Fruit fly (Drosophila melanogaster): ENCODE measurements around the gene CG18754.
A peak's percentile ranks its signal among the peaks of the same experiment; 100 is the strongest.

Gene CG18754

dm6 chr3R:23694579-23695033, 10.7 kb downstream of the CG18754 start, which contains the start of gene CG10254 (continued):
- TF ChIP-seq Awh (GFP tag; IDR thresholded peaks at IDR 0.05) (no peak), CG15601 (tag; optimal IDR thresholded peaks at IDR 0.05) (peak; percentile 100), mld (GFP tag; IDR thresholded peaks at IDR 0.05; ENCODE audit: partially characterized antibody) (no peak), MESR4 (GFP tag; optimal IDR thresholded peaks at IDR 0.05) (peak; percentile 55), Atf-2 (GFP tag; optimal IDR thresholded peaks at IDR 0.05) (no peak), CG7987 (GFP tag; optimal IDR thresholded peaks at IDR 0.05) (no peak), Dip2 (GFP tag; IDR thresholded peaks at IDR 0.05) (no peak), CG2129 (GFP tag; IDR thresholded peaks at IDR 0.05; ENCODE audit: partially characterized antibody) (no peak), CG13123 (GFP tag; optimal IDR thresholded peaks at IDR 0.05) (no peak), CG6272 (GFP tag; IDR thresholded peaks at IDR 0.05) (no peak), onecut (GFP tag; IDR thresholded peaks at IDR 0.05) (peak; percentile 64; the same call in 1 of the 2 replicates), sens-2 (GFP tag; IDR thresholded peaks at IDR 0.05) (no peak), trem (tag; optimal IDR thresholded peaks at IDR 0.05) (peak; percentile 21), CG7928 (GFP tag; optimal IDR thresholded peaks at IDR 0.05) (peak; percentile 33), Hey (tag; optimal IDR thresholded peaks at IDR 0.05) (no peak), row (GFP tag; IDR thresholded peaks at IDR 0.05) (no peak), CG17829 (tag; optimal IDR thresholded peaks at IDR 0.05) (no peak), Hr3 (GFP tag; optimal IDR thresholded peaks at IDR 0.05) (no peak), gfzf (GFP tag; optimal IDR thresholded peaks at IDR 0.05) (peak; percentile 87), CG31224 (GFP tag; IDR thresholded peaks at IDR 0.05) (no peak), CG15514 (GFP tag; optimal IDR thresholded peaks at IDR 0.05) (peak; percentile 99), pan (optimal IDR thresholded peaks at IDR 0.05) (no peak), pan (GFP tag; optimal IDR thresholded peaks at IDR 0.05 in 1 of 2, IDR thresholded peaks at IDR 0.05 in 1 of 2) (no peak), stwl (tag; optimal IDR thresholded peaks at IDR 0.05) (peak; percentile 38), CG8089 (GFP tag; optimal IDR thresholded peaks at IDR 0.05) (no peak), CG14710 (tag; optimal IDR thresholded peaks at IDR 0.05) (peak; percentile 30), chm (GFP tag; IDR thresholded peaks at IDR 0.05) (no peak), Ada2b (GFP tag; IDR thresholded peaks at IDR 0.05) (no peak), twi (tag; optimal IDR thresholded peaks at IDR 0.05) (no peak), CG4707 (GFP tag; optimal IDR thresholded peaks at IDR 0.05) (no peak), grn (GFP tag; optimal IDR thresholded peaks at IDR 0.05) (peak; percentile 95), CG12299 (tag; optimal IDR thresholded peaks at IDR 0.05) (peak; percentile 7), phol (tag; optimal IDR thresholded peaks at IDR 0.05) (peak; percentile 28), nerfin-2 (GFP tag; IDR thresholded peaks at IDR 0.05; ENCODE audit: partially characterized antibody) (no peak), Asciz (GFP tag; optimal IDR thresholded peaks at IDR 0.05) (no peak), CG17568 (GFP tag; optimal IDR thresholded peaks at IDR 0.05) (no peak), CG2712 (tag; optimal IDR thresholded peaks at IDR 0.05) (no peak), en (GFP tag; optimal IDR thresholded peaks at IDR 0.05) (no peak), Blimp-1 (GFP tag; optimal IDR thresholded peaks at IDR 0.05) (no peak), Fer1 (GFP tag; optimal IDR thresholded peaks at IDR 0.05) (no peak), cg (GFP tag; optimal IDR thresholded peaks at IDR 0.05) (no peak), CG3065 (GFP tag; optimal IDR thresholded peaks at IDR 0.05) (no peak), Side (GFP tag; optimal IDR thresholded peaks at IDR 0.05) (no peak), BEAF-32 (GFP tag; optimal IDR thresholded peaks at IDR 0.05) (peak; percentile 18), CG4617 (GFP tag; optimal IDR thresholded peaks at IDR 0.05; ENCODE audit: borderline replicate concordance) (peak; percentile 52), Atf3 (GFP tag; optimal IDR thresholded peaks at IDR 0.05) (no peak), nerfin-1 (tag; optimal IDR thresholded peaks at IDR 0.05) (no peak), ranshi (GFP tag; IDR thresholded peaks at IDR 0.05) (no peak), h (optimal IDR thresholded peaks at IDR 0.05) (no peak), Hr51 (GFP tag; optimal IDR thresholded peaks at IDR 0.05) (no peak), CG42726 (GFP tag; IDR thresholded peaks at IDR 0.05; ENCODE audit: partially characterized antibody) (no peak)
